Worm (Caenorhabditis elegans) whole organism, midembryonic: ENCODE measurements around the gene fkh-4.

Experiments
- klf-2 ChIP-seq: fragments of 200-800 bp; sonication (Bioruptor generic); conservative IDR thresholded peaks from 2 replicates; pipeline ENCODE4 v1.3.6; 2022; ENCODE audit warnings: missing genetic modification reagents, missing genetic modification characterization, missing compliant biosample characterization
- med-1 ChIP-seq: sonication (generic microtip); optimal IDR thresholded peaks from 2 replicates; lab custom pipeline; 2017; ENCODE audit warnings: missing genetic modification characterization, mild to moderate bottlenecking, missing compliant biosample characterization, antibody characterized with exemption, missing genetic modification reagents; ENCODE audit not compliant: insufficient read depth
- ztf-29 ChIP-seq: fragments of 200-800 bp; sonication (Bioruptor generic); IDR thresholded peaks from 2 replicates; pipeline ENCODE4 v1.3.6; 2022; ENCODE audit warnings: missing genetic modification reagents, missing genetic modification characterization, missing compliant biosample characterization

DNA sequence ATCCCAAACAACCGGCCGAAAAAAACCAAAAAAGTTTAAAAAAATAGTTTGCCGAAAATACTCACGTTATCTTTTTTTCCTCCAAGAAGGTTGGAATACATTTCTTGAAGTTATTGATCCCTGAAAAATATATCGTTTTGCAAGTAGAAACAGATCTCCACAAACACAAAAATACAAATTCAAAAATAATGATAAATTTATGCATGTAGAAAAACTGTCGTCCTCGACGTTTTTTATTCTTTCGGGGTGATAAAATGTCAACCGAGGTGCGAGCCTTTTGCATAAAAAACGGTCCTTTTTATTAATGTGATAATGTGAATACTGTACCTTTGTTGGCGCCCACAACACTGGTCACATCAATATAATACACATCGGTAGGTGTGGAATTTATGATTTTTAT lies 35.1 kb upstream of the fkh-4 start, which contains the start of gene F02D10.2:
- TF ChIP-seq med-1 (no peak), klf-2 (no peak), ztf-29 (no peak)
